Fruit fly (Drosophila melanogaster): ENCODE data around the gene grk.

Gene grk

DNA sequence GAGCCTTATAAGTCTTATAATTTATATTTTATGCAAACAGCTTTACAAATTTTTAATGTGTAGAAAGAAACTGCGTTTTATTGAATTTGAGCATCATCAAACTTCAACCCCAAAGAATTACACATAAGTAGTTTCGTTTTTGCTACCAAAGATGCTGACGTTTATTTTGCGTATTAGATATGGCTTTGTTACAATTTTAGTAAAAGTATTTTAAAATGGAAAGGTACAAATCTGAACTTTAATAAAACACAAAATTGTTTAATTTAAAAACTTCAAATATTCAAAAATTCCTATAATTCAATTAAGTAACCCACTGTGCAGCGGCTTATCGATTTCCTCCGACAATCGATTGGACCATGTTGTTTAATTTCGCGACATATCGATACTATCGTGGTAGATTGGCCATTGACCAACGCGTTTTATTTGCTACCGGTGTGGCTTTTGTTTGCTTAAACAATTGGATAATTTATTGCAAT lies 30.7 kb upstream of the grk start, which contains the start of gene prg (continued):
- peak; percentile 47 for TF ChIP-seq bcd (GFP tag; optimal IDR thresholded peaks at IDR 0.05)
- TF ChIP-seq CG16813 (GFP tag; IDR thresholded peaks at IDR 0.05; ENCODE audit: partially characterized antibody): peak; percentile 95
- peak; percentile 28 for TF ChIP-seq tio (GFP tag; optimal IDR thresholded peaks at IDR 0.05)
- peak; percentile 45 for TF ChIP-seq gcm (GFP tag; optimal IDR thresholded peaks at IDR 0.05)
- TF ChIP-seq CG34422 (GFP tag; IDR thresholded peaks at IDR 0.05): peak; percentile 29; the same call in 1 of the 3 replicates
- TF ChIP-seq CG4730 (GFP tag; IDR thresholded peaks at IDR 0.05): no peak
- TF ChIP-seq Hr3 (GFP tag; optimal IDR thresholded peaks at IDR 0.05): peak; percentile 58
- peak; percentile 10; the same call in 1 of the 4 replicates for TF ChIP-seq Gug (GFP tag; IDR thresholded peaks at IDR 0.05)
- peak; percentile 72 for TF ChIP-seq slou (GFP tag; optimal IDR thresholded peaks at IDR 0.05)
- TF ChIP-seq Dbx (GFP tag; IDR thresholded peaks at IDR 0.05): peak; percentile 81
- peak; percentile 47; the same call in 2 of the 3 replicates for TF ChIP-seq Aef1 (GFP tag; IDR thresholded peaks at IDR 0.05)
- peak; percentile 51 for TF ChIP-seq Ssrp (tag; optimal IDR thresholded peaks at IDR 0.05)
- TF ChIP-seq CG33213 (GFP tag; optimal IDR thresholded peaks at IDR 0.05): peak; percentile 46
- peak; percentile 61; the same call in 1 of the 2 replicates for TF ChIP-seq CG31441 (GFP tag; IDR thresholded peaks at IDR 0.05)
- TF ChIP-seq CG7928 (GFP tag; optimal IDR thresholded peaks at IDR 0.05): peak; percentile 37
- TF ChIP-seq Nf-YB (GFP tag; optimal IDR thresholded peaks at IDR 0.05): peak; percentile 38
- peak; percentile 44 for TF ChIP-seq CG15011 (GFP tag; optimal IDR thresholded peaks at IDR 0.05)
- TF ChIP-seq H2.0 (GFP tag; IDR thresholded peaks at IDR 0.05): no peak
- no peak for TF ChIP-seq usp (GFP tag; optimal IDR thresholded peaks at IDR 0.05)
- peak; percentile 77 for TF ChIP-seq Rfx (GFP tag; IDR thresholded peaks at IDR 0.05)
- peak; percentile 44 for TF ChIP-seq Ets97D (GFP tag; optimal IDR thresholded peaks at IDR 0.05)
- peak; percentile 51 for TF ChIP-seq maf-S (GFP tag; optimal IDR thresholded peaks at IDR 0.05)
- TF ChIP-seq ac (GFP tag; optimal IDR thresholded peaks at IDR 0.05): no peak
- peak; percentile 61 to 66 for TF ChIP-seq Pdp1 (GFP tag; optimal IDR thresholded peaks at IDR 0.05)
- TF ChIP-seq CG4282 (GFP tag; optimal IDR thresholded peaks at IDR 0.05): peak; percentile 92
- TF ChIP-seq ATbp (GFP tag; optimal IDR thresholded peaks at IDR 0.05): peak; percentile 16
- peak; percentile 48; the same call in 1 of the 2 replicates for TF ChIP-seq CG17328 (GFP tag; IDR thresholded peaks at IDR 0.05)
- TF ChIP-seq CoRest (tag; optimal IDR thresholded peaks at IDR 0.05): peak; percentile 74
- TF ChIP-seq CG15479 (GFP tag; optimal IDR thresholded peaks at IDR 0.05): no peak
- peak; percentile 34 for TF ChIP-seq Deaf1 (tag; optimal IDR thresholded peaks at IDR 0.05)
- TF ChIP-seq C15 (GFP tag; IDR thresholded peaks at IDR 0.05): no peak
- peak; percentile 79 for TF ChIP-seq CG11504 (tag; optimal IDR thresholded peaks at IDR 0.05)
- peak; percentile 72 for TF ChIP-seq CG13424 (tag; optimal IDR thresholded peaks at IDR 0.05)
- no peak for TF ChIP-seq dan (GFP tag; IDR thresholded peaks at IDR 0.05)
- no peak for TF ChIP-seq hkb (optimal IDR thresholded peaks at IDR 0.05)
- TF ChIP-seq hkb (GFP tag; IDR thresholded peaks at IDR 0.05): peak; percentile 79
- no peak for TF ChIP-seq pan (optimal IDR thresholded peaks at IDR 0.05)
- peak in 1 of 2 experiments; percentile 60 for TF ChIP-seq pan (GFP tag; optimal IDR thresholded peaks at IDR 0.05 in 1 of 2, IDR thresholded peaks at IDR 0.05 in 1 of 2)
- peak; percentile 78 for TF ChIP-seq ems (GFP tag; optimal IDR thresholded peaks at IDR 0.05)
- TF ChIP-seq CG13287 (GFP tag; IDR thresholded peaks at IDR 0.05; ENCODE audit: partially characterized antibody): peak; percentile 98
- TF ChIP-seq pzg (GFP tag; optimal IDR thresholded peaks at IDR 0.05): peak; percentile 59
- peak; percentile 79 for TF ChIP-seq fu2 (GFP tag; optimal IDR thresholded peaks at IDR 0.05)
- TF ChIP-seq kay (GFP tag; optimal IDR thresholded peaks at IDR 0.05): peak; percentile 56
- TF ChIP-seq CG12769 (tag; optimal IDR thresholded peaks at IDR 0.05): peak; percentile 28
- TF ChIP-seq lola (GFP tag; optimal IDR thresholded peaks at IDR 0.05): peak in 1 of 3 experiments; percentile 54
- TF ChIP-seq CG9437 (GFP tag; optimal IDR thresholded peaks at IDR 0.05): peak; percentile 36
- TF ChIP-seq Gsc (GFP tag; IDR thresholded peaks at IDR 0.05): no peak
- TF ChIP-seq CG12104 (GFP tag; optimal IDR thresholded peaks at IDR 0.05): peak; percentile 63
- no peak for TF ChIP-seq Hey (tag; optimal IDR thresholded peaks at IDR 0.05)
- no peak for TF ChIP-seq Jarid2 (GFP tag; optimal IDR thresholded peaks at IDR 0.05)
- TF ChIP-seq Lim3 (GFP tag; IDR thresholded peaks at IDR 0.05): no peak

All from whole organism, embryonic.